Fruit fly (Drosophila melanogaster) whole organism, prepupa: Measurements from ENCODE around the gene CG5326.
A peak's percentile ranks its signal among the peaks of the same experiment; 100 is the strongest.

Source experiments
- Blimp-1 ChIP-seq: fragments of 200-800 bp; sonication (Bioruptor generic); optimal IDR thresholded peaks from 3 replicates; lab custom pipeline; 2017; ENCODE audit warnings: missing biosample characterization, missing genetic modification characterization, mild to moderate bottlenecking, moderate library complexity, missing genetic modification reagents
- CG10631 ChIP-seq: fragments of 200-800 bp; sonication (Bioruptor generic); optimal IDR thresholded peaks from 2 replicates; lab custom pipeline; 2016; ENCODE audit warnings: missing biosample characterization, missing genetic modification characterization
- CG10669 ChIP-seq: fragments of 200-800 bp; sonication (Bioruptor generic); optimal IDR thresholded peaks from 3 replicates; lab custom pipeline; 2018; ENCODE audit warnings: missing biosample characterization, mild to moderate bottlenecking, missing genetic modification characterization, moderate library complexity
- CG11294 ChIP-seq: fragments of 200-800 bp; sonication (Bioruptor generic); IDR thresholded peaks from 2 replicates; pipeline ENCODE4 v1.3.6; 2022; ENCODE audit warnings: missing biosample characterization, missing genetic modification characterization
- CG11762 ChIP-seq: fragments of 200-800 bp; sonication (Bioruptor generic); optimal IDR thresholded peaks from 3 replicates; lab custom pipeline; 2016; ENCODE audit warnings: missing biosample characterization, missing genetic modification characterization; ENCODE audit not compliant: insufficient read depth
- CG11902 ChIP-seq: fragments of 200-800 bp; sonication (Bioruptor generic); optimal IDR thresholded peaks from 3 replicates; lab custom pipeline; 2016; ENCODE audit warnings: missing biosample characterization, missing genetic modification characterization
- CG16779 ChIP-seq: fragments of 200-800 bp; sonication (Bioruptor generic); optimal IDR thresholded peaks from 3 replicates; lab custom pipeline; 2017; ENCODE audit warnings: missing biosample characterization, mild to moderate bottlenecking, missing genetic modification characterization
- CG3032 ChIP-seq: fragments of 200-800 bp; optimal IDR thresholded peaks from 2 replicates; lab custom pipeline; 2019; ENCODE audit warnings: missing biosample characterization, mild to moderate bottlenecking, missing genetic modification characterization, moderate library complexity
- CG32006 ChIP-seq: fragments of 200-800 bp; sonication (Bioruptor generic); optimal IDR thresholded peaks from 3 replicates; lab custom pipeline; 2017; ENCODE audit warnings: missing biosample characterization, mild to moderate bottlenecking, missing genetic modification characterization
- CG34406 ChIP-seq: fragments of 200-800 bp; sonication (Bioruptor generic); optimal IDR thresholded peaks from 3 replicates; lab custom pipeline; 2016; ENCODE audit warnings: missing biosample characterization, missing genetic modification characterization
- CG3919 ChIP-seq: fragments of 200-800 bp; sonication (Bioruptor generic); optimal IDR thresholded peaks from 3 replicates; lab custom pipeline; 2016; ENCODE audit warnings: missing biosample characterization, missing genetic modification characterization
- CG4318 ChIP-seq: fragments of 200-800 bp; sonication (Bioruptor generic); optimal IDR thresholded peaks from 3 replicates; lab custom pipeline; 2017; ENCODE audit warnings: missing biosample characterization, mild to moderate bottlenecking, missing genetic modification characterization
- CG6163 ChIP-seq: fragments of 200-800 bp; sonication (Bioruptor generic); IDR thresholded peaks from 3 replicates; pipeline ENCODE4 v1.3.6; 2022; ENCODE audit warnings: missing biosample characterization, missing genetic modification characterization
- CG6792 ChIP-seq: fragments of 200-800 bp; sonication (Bioruptor generic); optimal IDR thresholded peaks from 3 replicates; lab custom pipeline; 2016; ENCODE audit warnings: missing biosample characterization, missing genetic modification characterization
- CG6808 ChIP-seq: fragments of 200-800 bp; sonication (Bioruptor generic); optimal IDR thresholded peaks from 3 replicates; lab custom pipeline; 2017; ENCODE audit warnings: missing biosample characterization, missing genetic modification characterization, mild to moderate bottlenecking, moderate library complexity, missing genetic modification reagents
- CG6854 ChIP-seq: fragments of 200-800 bp; sonication (Bioruptor generic); optimal IDR thresholded peaks from 2 replicates; lab custom pipeline; 2017; ENCODE audit warnings: missing biosample characterization, mild to moderate bottlenecking, missing genetic modification characterization
- CG8119 ChIP-seq: fragments of 200-800 bp; sonication (Bioruptor generic); IDR thresholded peaks from 3 replicates; pipeline ENCODE4 v1.3.6; 2022; ENCODE audit warnings: missing biosample characterization, missing genetic modification characterization
- CG8319 ChIP-seq: fragments of 200-800 bp; sonication (Bioruptor generic); optimal IDR thresholded peaks from 3 replicates; lab custom pipeline; 2016; ENCODE audit warnings: missing biosample characterization, missing genetic modification characterization
- CG8632 ChIP-seq: fragments of 200-800 bp; sonication (Bioruptor generic); optimal IDR thresholded peaks from 3 replicates; lab custom pipeline; 2016; ENCODE audit warnings: missing biosample characterization, missing genetic modification characterization
- CG9139 ChIP-seq: fragments of 200-800 bp; sonication (Bioruptor generic); optimal IDR thresholded peaks from 3 replicates; lab custom pipeline; 2017; ENCODE audit warnings: missing biosample characterization, mild to moderate bottlenecking, missing genetic modification characterization
- Eip75B ChIP-seq: fragments of 200-800 bp; sonication (Bioruptor generic); optimal IDR thresholded peaks from 3 replicates; lab custom pipeline; 2016; ENCODE audit warnings: missing biosample characterization, missing genetic modification characterization
- Eip78C ChIP-seq: fragments of 200-800 bp; sonication (Bioruptor generic); peaks from one replicate; lab custom pipeline; 2016; ENCODE audit warnings: missing biosample characterization, missing genetic modification characterization
- Ets21C ChIP-seq: fragments of 200-800 bp; sonication (Bioruptor generic); optimal IDR thresholded peaks from 3 replicates; lab custom pipeline; 2016; ENCODE audit warnings: missing biosample characterization, missing genetic modification characterization
- Ets96B ChIP-seq: fragments of 200-800 bp; optimal IDR thresholded peaks from 2 replicates; lab custom pipeline; 2019; ENCODE audit warnings: missing biosample characterization, mild to moderate bottlenecking, missing genetic modification characterization, moderate library complexity
- Hr39 ChIP-seq: fragments of 200-800 bp; sonication (Bioruptor generic); optimal IDR thresholded peaks from 2 replicates; lab custom pipeline; 2016; ENCODE audit warnings: missing biosample characterization, missing genetic modification characterization
- Lpt ChIP-seq: fragments of 200-800 bp; sonication (Bioruptor generic); optimal IDR thresholded peaks from 3 replicates; lab custom pipeline; 2016; ENCODE audit warnings: missing biosample characterization, missing genetic modification characterization
- Met ChIP-seq: fragments of 200-800 bp; sonication (Bioruptor generic); optimal IDR thresholded peaks from 3 replicates; lab custom pipeline; 2016; ENCODE audit warnings: missing biosample characterization, missing genetic modification characterization
- OdsH ChIP-seq: fragments of 200-800 bp; sonication (Bioruptor generic); optimal IDR thresholded peaks from 3 replicates; lab custom pipeline; 2016; ENCODE audit warnings: missing biosample characterization, missing genetic modification characterization
- acj6 ChIP-seq: fragments of 200-800 bp; sonication (Bioruptor generic); optimal IDR thresholded peaks from 3 replicates; lab custom pipeline; 2016; ENCODE audit warnings: missing biosample characterization, missing genetic modification characterization
- dac ChIP-seq: fragments of 200-800 bp; sonication (Bioruptor generic); optimal IDR thresholded peaks from 2 replicates; lab custom pipeline; 2017; ENCODE audit warnings: missing biosample characterization, mild to moderate bottlenecking, missing genetic modification characterization
- dsx ChIP-seq: fragments of 200-800 bp; optimal IDR thresholded peaks from 3 replicates; lab custom pipeline; 2019; ENCODE audit warnings: missing biosample characterization, mild to moderate bottlenecking, missing genetic modification characterization, moderate library complexity; ENCODE audit not compliant: poor library complexity, severe bottlenecking
- esn ChIP-seq: fragments of 200-800 bp; sonication (Bioruptor generic); optimal IDR thresholded peaks from 2 replicates; lab custom pipeline; 2016; ENCODE audit warnings: missing biosample characterization, mild to moderate bottlenecking, missing genetic modification characterization, moderate library complexity
- lz ChIP-seq: fragments of 200-800 bp; sonication (Bioruptor generic); optimal IDR thresholded peaks from 3 replicates; lab custom pipeline; 2016; ENCODE audit warnings: missing biosample characterization, missing genetic modification characterization
- pdm3 ChIP-seq: fragments of 200-800 bp; sonication (Bioruptor generic); optimal IDR thresholded peaks from 3 replicates; lab custom pipeline; 2016; ENCODE audit warnings: missing biosample characterization, missing genetic modification characterization
- spab ChIP-seq: fragments of 200-800 bp; sonication (Bioruptor generic); optimal IDR thresholded peaks from 2 replicates; lab custom pipeline; 2017; ENCODE audit warnings: missing biosample characterization, mild to moderate bottlenecking, missing genetic modification characterization, missing genetic modification reagents
- ss ChIP-seq, 2 experiments: fragments of 200-800 bp; sonication (Bioruptor generic); optimal IDR thresholded peaks; 2 replicates in 1 of 2; 3 replicates in 1 of 2; lab custom pipeline; 2017 to 2018; ENCODE audit warnings: mild to moderate bottlenecking in 2 of 2, missing biosample characterization in 2 of 2, missing genetic modification characterization in 2 of 2, moderate library complexity in 1 of 2
- svp ChIP-seq: fragments of 200-800 bp; sonication (Bioruptor generic); peaks from one replicate; lab custom pipeline; 2016; ENCODE audit warnings: missing biosample characterization, missing genetic modification characterization
- topi ChIP-seq: fragments of 200-800 bp; sonication (Bioruptor generic); optimal IDR thresholded peaks from 3 replicates; lab custom pipeline; 2016; ENCODE audit warnings: missing biosample characterization, missing genetic modification characterization
- vri ChIP-seq: fragments of 200-800 bp; sonication (Bioruptor generic); optimal IDR thresholded peaks from 3 replicates; lab custom pipeline; 2016; ENCODE audit warnings: missing biosample characterization, mild to moderate bottlenecking, missing genetic modification characterization

CG5326 gene

DNA sequence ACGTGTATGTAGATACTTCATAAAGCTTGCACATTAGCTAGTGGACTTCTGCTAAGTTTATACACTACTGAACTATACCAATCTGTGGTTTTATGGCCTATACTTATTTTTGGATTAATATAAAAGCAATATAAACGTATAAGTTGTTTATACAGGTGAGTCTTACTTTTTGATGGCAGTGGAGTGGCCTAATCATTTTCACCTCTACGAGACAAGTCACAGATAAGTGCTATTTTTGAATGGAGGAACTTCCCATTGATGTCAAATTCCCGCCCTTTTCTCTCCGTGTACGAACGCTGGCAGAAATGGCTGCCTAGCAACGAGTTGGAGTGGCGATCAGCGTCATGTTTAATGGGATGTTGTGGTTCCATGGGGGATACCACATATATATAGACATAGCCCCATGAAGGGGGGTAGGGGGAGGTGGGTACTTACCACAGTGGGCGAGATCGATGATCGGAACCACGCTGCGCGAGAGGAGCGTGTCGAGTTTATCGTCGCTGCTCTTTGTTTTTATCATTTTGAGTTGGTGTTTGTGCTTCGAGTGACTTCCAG lies 13.3 kb downstream of the CG5326 start (continued):
- TF ChIP-seq CG16779 (tag; lab: Kevin White, UChicago) (no peak), Lpt (GFP tag; lab: Kevin White, UChicago) (no peak), Blimp-1 (no peak), svp (peak; percentile 67), CG9139 (GFP tag; lab: Kevin White, UChicago) (peak; percentile 30), dac (no peak), Met (GFP tag; lab: Kevin White, UChicago) (peak; percentile 37), Ets96B (tag; lab: Kevin White, UChicago) (peak; percentile 23), CG10669 (GFP tag; lab: Kevin White, UChicago) (peak; percentile 34), CG11762 (no peak), CG32006 (GFP tag; lab: Kevin White, UChicago) (peak; percentile 67), CG6854 (GFP tag; lab: Kevin White, UChicago) (no peak), Ets21C (GFP tag; lab: Kevin White, UChicago) (no peak), OdsH (GFP tag; lab: Kevin White, UChicago) (peak; percentile 28), acj6 (peak; percentile 33), CG10631 (GFP tag; lab: Kevin White, UChicago) (peak; percentile 52), dsx (GFP tag; lab: Kevin White, UChicago) (no peak), Eip78C (peak; percentile 91), CG6792 (GFP tag; lab: Kevin White, UChicago) (peak; percentile 23), CG3032 (tag; lab: Kevin White, UChicago) (no peak), CG4318 (GFP tag; lab: Kevin White, UChicago) (peak; percentile 35), topi (GFP tag; lab: Kevin White, UChicago) (peak; percentile 20), ss (GFP tag; optimal IDR thresholded peaks at IDR 0.05; lab: Kevin White, UChicago) (peak; percentile 35 to 61), CG8632 (GFP tag; lab: Kevin White, UChicago) (no peak), CG34406 (GFP tag; lab: Kevin White, UChicago) (no peak), CG3919 (peak; percentile 30), esn (GFP tag; lab: Kevin White, UChicago) (peak; percentile 38), CG6163 (GFP tag; lab: Robert Waterston, UW) (peak; percentile 56; the same call in 1 of the 3 replicates), CG11902 (GFP tag; lab: Kevin White, UChicago) (no peak), CG8319 (GFP tag; lab: Kevin White, UChicago) (no peak), pdm3 (GFP tag; lab: Kevin White, UChicago) (peak; percentile 48), spab (GFP tag; lab: Kevin White, UChicago) (peak; percentile 49), CG11294 (GFP tag; lab: Robert Waterston, UW) (no peak), Eip75B (GFP tag; lab: Kevin White, UChicago) (peak; percentile 56)

- TF ChIP-seq CG8119 (no peak), CG6163 (GFP tag; lab: Robert Waterston, UW) (0 out of 3 replicates have a peak, but pooled peaks have one; percentile 26), lz (GFP tag; lab: Kevin White, UChicago) (peak; percentile 14), ss (GFP tag; optimal IDR thresholded peaks at IDR 0.05; lab: Kevin White, UChicago) (peak in 1 of 2 experiments; percentile 20), vri (peak; percentile 2), CG34406 (GFP tag; lab: Kevin White, UChicago) (no peak), Hr39 (GFP tag; lab: Kevin White, UChicago) (no peak), CG6808 (GFP tag; lab: Kevin White, UChicago) (peak; percentile 27)
Observed at dm6 chr3R:22525546-22526352, 14.0 kb downstream of the CG5326 start.
